Fruit fly (Drosophila melanogaster) whole organism, embryonic: Measurements from ENCODE around the gene CG2691.
A peak's percentile ranks its signal among the peaks of the same experiment; 100 is the strongest.

ENCODE experiments used
- Atf6 ChIP-seq: fragments of 200-800 bp; sonication (Bioruptor generic); IDR thresholded peaks from 2 replicates; pipeline ENCODE4 v1.3.6; 2022; ENCODE audit warnings: missing biosample characterization, missing genetic modification characterization
- Bgb ChIP-seq: fragments of 200-800 bp; sonication (Bioruptor generic); IDR thresholded peaks from 2 replicates; pipeline ENCODE4 v1.3.6; 2022; ENCODE audit warnings: missing biosample characterization, missing genetic modification characterization; ENCODE audit not compliant: partially characterized antibody
- CG1024 ChIP-seq: fragments of 200-800 bp; sonication (Bioruptor generic); IDR thresholded peaks from 2 replicates; pipeline ENCODE4 v1.3.6; 2022; ENCODE audit warnings: missing biosample characterization, missing genetic modification characterization
- CG10321 ChIP-seq: fragments of 200-800 bp; sonication (Bioruptor generic); IDR thresholded peaks from 2 replicates; pipeline ENCODE4 v1.3.6; 2022; ENCODE audit warnings: missing biosample characterization, missing genetic modification characterization
- CG10959 ChIP-seq: fragments of 200-800 bp; sonication (Bioruptor generic); IDR thresholded peaks from 2 replicates; pipeline ENCODE4 v1.3.6; 2022; ENCODE audit warnings: missing biosample characterization, missing genetic modification characterization
- CG10979 ChIP-seq: fragments of 200-800 bp; sonication (Bioruptor generic); optimal IDR thresholded peaks from 2 replicates; lab custom pipeline; 2018; ENCODE audit warnings: missing biosample characterization, mild to moderate bottlenecking, missing genetic modification characterization, moderate library complexity
- CG13287 ChIP-seq: fragments of 200-800 bp; sonication (Bioruptor generic); IDR thresholded peaks from 2 replicates; pipeline ENCODE4 v1.3.6; 2022; ENCODE audit warnings: missing biosample characterization, missing genetic modification characterization; ENCODE audit not compliant: partially characterized antibody
- CG14667 ChIP-seq: fragments of 200-800 bp; sonication (Bioruptor generic); IDR thresholded peaks from 2 replicates; pipeline ENCODE4 v1.3.6; 2022; ENCODE audit warnings: missing biosample characterization, missing genetic modification characterization
- CG15514 ChIP-seq: fragments of 200-800 bp; sonication (Bioruptor generic); optimal IDR thresholded peaks from 3 replicates; lab custom pipeline; 2017; ENCODE audit warnings: missing biosample characterization, missing genetic modification characterization, mild to moderate bottlenecking, moderate library complexity, missing genetic modification reagents
- CG2712 ChIP-seq: fragments of 200-800 bp; optimal IDR thresholded peaks from 3 replicates; lab custom pipeline; 2019; ENCODE audit warnings: missing biosample characterization, mild to moderate bottlenecking, missing genetic modification characterization, moderate library complexity
- CG3847 ChIP-seq: fragments of 200-800 bp; sonication (Bioruptor generic); IDR thresholded peaks from 2 replicates; pipeline ENCODE4 v1.3.6; 2022; ENCODE audit warnings: missing biosample characterization, missing genetic modification characterization
- CG6272 ChIP-seq: fragments of 200-800 bp; sonication (Bioruptor generic); IDR thresholded peaks from 2 replicates; pipeline ENCODE4 v1.3.6; 2022; ENCODE audit warnings: missing biosample characterization, missing genetic modification characterization
- CG6683 ChIP-seq: fragments of 200-800 bp; sonication (Bioruptor generic); optimal IDR thresholded peaks from 2 replicates; lab custom pipeline; 2017; ENCODE audit warnings: missing biosample characterization, mild to moderate bottlenecking, missing genetic modification characterization, missing genetic modification reagents
- CG7271 ChIP-seq: fragments of 200-800 bp; sonication (Bioruptor generic); optimal IDR thresholded peaks from 2 replicates; lab custom pipeline; 2018; ENCODE audit warnings: missing biosample characterization, mild to moderate bottlenecking, missing genetic modification characterization, moderate library complexity
- CG9727 ChIP-seq: fragments of 200-800 bp; sonication (Bioruptor generic); optimal IDR thresholded peaks from 3 replicates; lab custom pipeline; 2017; ENCODE audit warnings: missing biosample characterization, mild to moderate bottlenecking, missing genetic modification characterization
- CrebB ChIP-seq: fragments of 200-800 bp; sonication (Bioruptor generic); optimal IDR thresholded peaks from 3 replicates; lab custom pipeline; 2018; ENCODE audit warnings: missing biosample characterization, mild to moderate bottlenecking, missing genetic modification characterization
- Deaf1 ChIP-seq: fragments of 200-800 bp; optimal IDR thresholded peaks from 3 replicates; lab custom pipeline; 2019; ENCODE audit warnings: missing biosample characterization, mild to moderate bottlenecking, missing genetic modification characterization, moderate library complexity
- Dip2 ChIP-seq: fragments of 200-800 bp; sonication (Bioruptor generic); IDR thresholded peaks from 2 replicates; pipeline ENCODE4 v1.3.6; 2022; ENCODE audit warnings: missing biosample characterization, missing genetic modification characterization
- Dp ChIP-seq: fragments of 200-800 bp; sonication (Bioruptor generic); optimal IDR thresholded peaks from 2 replicates; lab custom pipeline; 2018; ENCODE audit warnings: missing biosample characterization, mild to moderate bottlenecking, missing genetic modification characterization, moderate library complexity
- E2f1 ChIP-seq: fragments of 200-800 bp; sonication (Bioruptor generic); IDR thresholded peaks from 2 replicates; pipeline ENCODE4 v1.3.6; 2022; ENCODE audit warnings: missing biosample characterization, missing genetic modification characterization
- Fer3 ChIP-seq: fragments of 200-800 bp; sonication (Bioruptor generic); optimal IDR thresholded peaks from 2 replicates; lab custom pipeline; 2018; ENCODE audit warnings: missing biosample characterization, mild to moderate bottlenecking, missing genetic modification characterization, moderate library complexity
- H15 ChIP-seq: fragments of 200-800 bp; sonication (Bioruptor generic); IDR thresholded peaks from 3 replicates; pipeline ENCODE4 v1.3.6; 2022; ENCODE audit warnings: missing biosample characterization, missing genetic modification characterization
- Hr39 ChIP-seq: fragments of >200 bp; optimal IDR thresholded peaks from 2 replicates; lab custom pipeline; 2017
- Kr ChIP-seq: fragments of 200-800 bp; sonication (Bioruptor generic); optimal IDR thresholded peaks from 2 replicates; lab custom pipeline; 2017; ENCODE audit warnings: missing biosample characterization, mild to moderate bottlenecking, missing genetic modification characterization
- Max ChIP-seq: fragments of 200-800 bp; sonication (Bioruptor generic); optimal IDR thresholded peaks from 2 replicates; lab custom pipeline; 2016; ENCODE audit warnings: missing biosample characterization, mild to moderate bottlenecking, missing genetic modification characterization
- Med ChIP-seq: fragments of 200-800 bp; sonication (Bioruptor generic); peaks from one replicate; lab custom pipeline; 2016; ENCODE audit warnings: missing biosample characterization, missing genetic modification characterization, mild to moderate bottlenecking, inconsistent platforms, moderate library complexity
- Opbp ChIP-seq: fragments of 200-800 bp; sonication (Bioruptor generic); IDR thresholded peaks from 3 replicates; pipeline ENCODE4 v1.3.6; 2022; ENCODE audit warnings: missing biosample characterization, missing genetic modification characterization; ENCODE audit not compliant: partially characterized antibody
- Rfx ChIP-seq: fragments of 200-800 bp; sonication (Bioruptor generic); IDR thresholded peaks from 2 replicates; pipeline ENCODE4 v1.3.6; 2022; ENCODE audit warnings: missing biosample characterization, missing genetic modification characterization
- Vsx1 ChIP-seq: fragments of 200-800 bp; sonication (Bioruptor generic); optimal IDR thresholded peaks from 2 replicates; lab custom pipeline; 2017; ENCODE audit warnings: missing biosample characterization, mild to moderate bottlenecking, missing genetic modification characterization, missing genetic modification reagents
- Xrp1 ChIP-seq: fragments of 200-800 bp; sonication (Bioruptor generic); IDR thresholded peaks from 2 replicates; pipeline ENCODE4 v1.3.6; 2022; ENCODE audit warnings: missing biosample characterization, missing genetic modification characterization
- bab2 ChIP-seq: fragments of 200-800 bp; sonication (Bioruptor generic); optimal IDR thresholded peaks from 2 replicates; lab custom pipeline; 2016; ENCODE audit warnings: missing biosample characterization, missing genetic modification characterization
- cas ChIP-seq: fragments of 200-800 bp; sonication (Bioruptor generic); IDR thresholded peaks from 2 replicates; pipeline ENCODE4 v1.3.6; 2022; ENCODE audit warnings: missing biosample characterization, missing genetic modification characterization
- corto ChIP-seq: fragments of 200-800 bp; sonication (Bioruptor generic); optimal IDR thresholded peaks from 2 replicates; lab custom pipeline; 2016; ENCODE audit warnings: missing biosample characterization, mild to moderate bottlenecking, missing genetic modification characterization, moderate library complexity
- crol ChIP-seq: fragments of 200-800 bp; sonication (Bioruptor generic); IDR thresholded peaks from 2 replicates; pipeline ENCODE4 v1.3.6; 2022; ENCODE audit warnings: missing biosample characterization, missing genetic modification characterization
- dan ChIP-seq: fragments of 200-800 bp; sonication (Bioruptor generic); IDR thresholded peaks from 2 replicates; pipeline ENCODE4 v1.3.6; 2022; ENCODE audit warnings: missing biosample characterization, missing genetic modification characterization
- dimm ChIP-seq: fragments of 200-800 bp; sonication (Bioruptor generic); IDR thresholded peaks from 2 replicates; pipeline ENCODE4 v1.3.6; 2022; ENCODE audit warnings: missing biosample characterization, missing genetic modification characterization
- dm ChIP-seq: fragments of 200-800 bp; sonication (Bioruptor generic); optimal IDR thresholded peaks from 3 replicates; lab custom pipeline; 2016; ENCODE audit warnings: missing biosample characterization, missing genetic modification characterization
- grn ChIP-seq: fragments of 200-800 bp; sonication (Bioruptor generic); optimal IDR thresholded peaks from 3 replicates; lab custom pipeline; 2017; ENCODE audit warnings: missing biosample characterization, missing genetic modification characterization
- gsb-n ChIP-seq: fragments of 200-800 bp; sonication (Bioruptor generic); optimal IDR thresholded peaks from 3 replicates; lab custom pipeline; 2018; ENCODE audit warnings: missing biosample characterization, mild to moderate bottlenecking, missing genetic modification characterization
- hbn ChIP-seq: fragments of 200-800 bp; sonication (Bioruptor generic); IDR thresholded peaks from 2 replicates; pipeline ENCODE4 v1.3.6; 2022; ENCODE audit warnings: missing biosample characterization, missing genetic modification characterization; ENCODE audit not compliant: partially characterized antibody
- inv ChIP-seq: fragments of 200-800 bp; sonication (Bioruptor generic); IDR thresholded peaks from 2 replicates; pipeline ENCODE4 v1.3.6; 2022; ENCODE audit warnings: missing biosample characterization, missing genetic modification characterization; ENCODE audit not compliant: partially characterized antibody
- kah ChIP-seq: fragments of 200-800 bp; sonication (Bioruptor generic); optimal IDR thresholded peaks from 2 replicates; lab custom pipeline; 2018; ENCODE audit warnings: missing biosample characterization, mild to moderate bottlenecking, missing genetic modification characterization
- org-1 ChIP-seq: fragments of 200-800 bp; sonication (Bioruptor generic); optimal IDR thresholded peaks from 2 replicates; lab custom pipeline; 2017; ENCODE audit warnings: missing biosample characterization, missing genetic modification characterization
- pan ChIP-seq, 4 experiments: fragments of >200 bp in 3 of 4; fragments of 200-800 bp in 1 of 4; sonication (Bioruptor generic) in 1 of 4; optimal IDR thresholded peaks in 3 of 4; IDR thresholded peaks in 1 of 4; 2 replicates each; pipeline versions ENCODE4 v1.3.6 to Lab custom; 2017 to 2022; ENCODE audit warnings: missing biosample characterization in 2 of 4, missing genetic modification characterization in 2 of 4, mixed read lengths in 1 of 4
- phol ChIP-seq: fragments of 200-800 bp; sonication (Bioruptor generic); optimal IDR thresholded peaks from 3 replicates; lab custom pipeline; 2018; ENCODE audit warnings: missing biosample characterization, mild to moderate bottlenecking, missing genetic modification characterization, moderate library complexity
- pnt ChIP-seq: fragments of 200-800 bp; sonication (Bioruptor generic); optimal IDR thresholded peaks from 3 replicates; lab custom pipeline; 2016; ENCODE audit warnings: missing biosample characterization, missing genetic modification characterization
- row ChIP-seq: fragments of 200-800 bp; sonication (Bioruptor generic); IDR thresholded peaks from 3 replicates; pipeline ENCODE4 v1.3.6; 2022; ENCODE audit warnings: missing biosample characterization, missing genetic modification characterization
- shn ChIP-seq: fragments of 200-800 bp; sonication (Bioruptor generic); optimal IDR thresholded peaks from 3 replicates; lab custom pipeline; 2016; ENCODE audit warnings: missing biosample characterization, missing genetic modification characterization
- sug ChIP-seq: fragments of 200-800 bp; optimal IDR thresholded peaks from 2 replicates; lab custom pipeline; 2019; ENCODE audit warnings: missing biosample characterization, mild to moderate bottlenecking, missing genetic modification characterization, moderate library complexity
- toy ChIP-seq: fragments of 200-800 bp; sonication (Bioruptor generic); IDR thresholded peaks from 2 replicates; pipeline ENCODE4 v1.3.6; 2022; ENCODE audit warnings: missing biosample characterization, missing genetic modification characterization
- ttk ChIP-seq: fragments of 200-800 bp; sonication (Bioruptor generic); IDR thresholded peaks from 2 replicates; pipeline ENCODE4 v2.1.2; 2022; ENCODE audit warnings: missing biosample characterization, missing genetic modification characterization
- wek ChIP-seq: fragments of 200-800 bp; sonication (Bioruptor generic); optimal IDR thresholded peaks from 3 replicates; lab custom pipeline; 2018; ENCODE audit warnings: missing biosample characterization, mild to moderate bottlenecking, missing genetic modification characterization, moderate library complexity

The CG2691 gene

dm6 chrX:13611884-13612283, 12.3 kb downstream of the CG2691 start, which contains the start of the genes Ndc80 and BthD (continued):
- no peak for TF ChIP-seq org-1 (GFP tag; lab: Kevin White, UChicago)
- no peak for TF ChIP-seq CG9727 (GFP tag; lab: Kevin White, UChicago)
- TF ChIP-seq crol (GFP tag; lab: Robert Waterston, UW) = no peak
- peak; percentile 75 for TF ChIP-seq CG13287 (GFP tag; lab: Robert Waterston, UW)
- no peak for TF ChIP-seq Dip2 (GFP tag; lab: Robert Waterston, UW)
- TF ChIP-seq E2f1 = no peak
- no peak for TF ChIP-seq Deaf1 (tag; lab: Kevin White, UChicago)
- no peak for TF ChIP-seq ttk (GFP tag; lab: Robert Waterston, UW)
- no peak for TF ChIP-seq CG10979
- TF ChIP-seq Rfx (GFP tag; lab: Robert Waterston, UW) = no peak
- TF ChIP-seq hbn (GFP tag; lab: Robert Waterston, UW) = peak; percentile 48; the same call in 1 of the 2 replicates
- no peak for TF ChIP-seq CG7271 (tag; lab: Kevin White, UChicago)
- no peak for TF ChIP-seq kah (GFP tag; lab: Kevin White, UChicago)
- no peak for TF ChIP-seq CG6272 (GFP tag; lab: Robert Waterston, UW)
- no peak for TF ChIP-seq grn (GFP tag; lab: Kevin White, UChicago)
- no peak for TF ChIP-seq wek (GFP tag; lab: Kevin White, UChicago)
- TF ChIP-seq Med (GFP tag; lab: Kevin White, UChicago) = peak; percentile 79
- no peak for TF ChIP-seq pnt
- no peak for TF ChIP-seq gsb-n (tag; lab: Kevin White, UChicago)
- no peak for TF ChIP-seq CG14667 (GFP tag; lab: Robert Waterston, UW)
- no peak for TF ChIP-seq CrebB
- TF ChIP-seq corto (GFP tag; lab: Kevin White, UChicago) = no peak
- no peak for TF ChIP-seq Vsx1 (GFP tag; lab: Kevin White, UChicago)
- peak; percentile 48 for TF ChIP-seq phol (tag; lab: Kevin White, UChicago)
- no peak for TF ChIP-seq CG10959
- no peak for TF ChIP-seq CG6683 (GFP tag; lab: Kevin White, UChicago)
- no peak for TF ChIP-seq Kr
- no peak for TF ChIP-seq CG1024 (GFP tag; lab: Robert Waterston, UW)
- TF ChIP-seq shn = no peak
- no peak for TF ChIP-seq pan (optimal IDR thresholded peaks at IDR 0.05; lab: Kevin White, UChicago)
- no peak for TF ChIP-seq pan (GFP tag; optimal IDR thresholded peaks at IDR 0.05 in 1 of 2, IDR thresholded peaks at IDR 0.05 in 1 of 2)
- no peak for TF ChIP-seq Xrp1 (GFP tag; lab: Robert Waterston, UW)
- no peak for TF ChIP-seq dan
- peak; percentile 47; the same call in 1 of the 2 replicates for TF ChIP-seq CG3847 (GFP tag; lab: Robert Waterston, UW)
- peak; percentile 72 for TF ChIP-seq Bgb (GFP tag; lab: Robert Waterston, UW)
- no peak for TF ChIP-seq CG10321 (GFP tag; lab: Robert Waterston, UW)
- TF ChIP-seq cas (GFP tag; lab: Robert Waterston, UW) = no peak
- peak; percentile 67 for TF ChIP-seq CG15514 (GFP tag; lab: Kevin White, UChicago)
- no peak for TF ChIP-seq sug (tag; lab: Kevin White, UChicago)
- no peak for TF ChIP-seq bab2 (GFP tag; lab: Kevin White, UChicago)
- no peak for TF ChIP-seq row
- no peak for TF ChIP-seq H15 (GFP tag; lab: Robert Waterston, UW)
- TF ChIP-seq dimm = no peak
- peak; percentile 59; the same call in 1 of the 3 replicates for TF ChIP-seq Opbp (GFP tag; lab: Robert Waterston, UW)
- no peak for TF ChIP-seq dm
- TF ChIP-seq inv (GFP tag; lab: Robert Waterston, UW) = no peak
- no peak for TF ChIP-seq Atf6 (GFP tag; lab: Robert Waterston, UW)
- no peak for TF ChIP-seq Hr39 (lab: Kevin White, UChicago)
- TF ChIP-seq Dp = peak; percentile 94
- TF ChIP-seq Max (GFP tag; lab: Kevin White, UChicago) = no peak
- TF ChIP-seq Fer3 = no peak
- TF ChIP-seq CG2712 = no peak
- no peak for TF ChIP-seq toy
